Fruit fly (Drosophila melanogaster) whole organism, embryonic: ENCODE data around the gene CG5171.

ENCODE experiments used
- Antp ChIP-seq: fragments of 200-800 bp; sonication (Bioruptor generic); optimal IDR thresholded peaks from 3 replicates; lab custom pipeline; 2016; ENCODE audit warnings: missing biosample characterization, missing genetic modification characterization
- Asciz ChIP-seq: fragments of 200-800 bp; sonication (Bioruptor generic); optimal IDR thresholded peaks from 2 replicates; lab custom pipeline; 2017; ENCODE audit warnings: missing biosample characterization, mild to moderate bottlenecking, missing genetic modification characterization, missing genetic modification reagents
- CG10431 ChIP-seq: fragments of 200-800 bp; sonication (Bioruptor generic); optimal IDR thresholded peaks from 3 replicates; lab custom pipeline; 2018; ENCODE audit warnings: missing biosample characterization, mild to moderate bottlenecking, missing genetic modification characterization
- CG1233 ChIP-seq: fragments of 200-800 bp; sonication (Bioruptor generic); optimal IDR thresholded peaks from 4 replicates; lab custom pipeline; 2018; ENCODE audit warnings: missing biosample characterization, mild to moderate bottlenecking, missing genetic modification characterization
- CG13296 ChIP-seq: fragments of 200-800 bp; sonication (Bioruptor generic); optimal IDR thresholded peaks from 3 replicates; lab custom pipeline; 2018; ENCODE audit warnings: missing biosample characterization, mild to moderate bottlenecking, missing genetic modification characterization
- CG14441 ChIP-seq: fragments of 200-800 bp; sonication (Bioruptor generic); IDR thresholded peaks from 2 replicates; pipeline ENCODE4 v1.3.6; 2022; ENCODE audit warnings: missing biosample characterization, missing genetic modification characterization
- CG15269 ChIP-seq: fragments of 200-800 bp; sonication (Bioruptor generic); optimal IDR thresholded peaks from 2 replicates; lab custom pipeline; 2018; ENCODE audit warnings: missing biosample characterization, mild to moderate bottlenecking, missing genetic modification characterization, moderate library complexity
- CG16813 ChIP-seq: fragments of 200-800 bp; sonication (Bioruptor generic); IDR thresholded peaks from 3 replicates; pipeline ENCODE4 v1.3.6; 2022; ENCODE audit warnings: missing biosample characterization, missing genetic modification characterization; ENCODE audit not compliant: partially characterized antibody
- CG17829 ChIP-seq: fragments of 200-800 bp; optimal IDR thresholded peaks from 2 replicates; lab custom pipeline; 2019; ENCODE audit warnings: missing biosample characterization, mild to moderate bottlenecking, missing genetic modification characterization, moderate library complexity
- CG18764 ChIP-seq: fragments of 200-800 bp; sonication (Bioruptor generic); optimal IDR thresholded peaks from 3 replicates; lab custom pipeline; 2016; ENCODE audit warnings: missing biosample characterization, missing genetic modification characterization
- CG2202 ChIP-seq: fragments of 200-800 bp; sonication (Bioruptor generic); optimal IDR thresholded peaks from 2 replicates; lab custom pipeline; 2018; ENCODE audit warnings: missing biosample characterization, mild to moderate bottlenecking, missing genetic modification characterization
- CG30020 ChIP-seq: fragments of 200-800 bp; optimal IDR thresholded peaks from 2 replicates; lab custom pipeline; 2019; ENCODE audit warnings: missing biosample characterization, mild to moderate bottlenecking, missing genetic modification characterization, moderate library complexity
- CG30431 ChIP-seq: fragments of 200-800 bp; sonication (Bioruptor generic); optimal IDR thresholded peaks from 2 replicates; lab custom pipeline; 2017; ENCODE audit warnings: missing biosample characterization, missing genetic modification characterization
- CG32767 ChIP-seq: fragments of 200-800 bp; sonication (Bioruptor generic); IDR thresholded peaks from 2 replicates; pipeline ENCODE4 v1.3.6; 2022; ENCODE audit warnings: missing biosample characterization, missing genetic modification characterization
- CG3407 ChIP-seq: fragments of 200-800 bp; sonication (Bioruptor generic); optimal IDR thresholded peaks from 2 replicates; lab custom pipeline; 2018; ENCODE audit warnings: missing biosample characterization, mild to moderate bottlenecking, missing genetic modification characterization
- CG4282 ChIP-seq: fragments of 200-800 bp; sonication (Bioruptor generic); optimal IDR thresholded peaks from 2 replicates; lab custom pipeline; 2016; ENCODE audit warnings: missing biosample characterization, missing genetic modification characterization
- CG4328 ChIP-seq: fragments of 200-800 bp; sonication (Bioruptor generic); optimal IDR thresholded peaks from 3 replicates; lab custom pipeline; 2017; ENCODE audit warnings: missing biosample characterization, missing genetic modification reagents, missing genetic modification characterization
- CG5180 ChIP-seq: fragments of 200-800 bp; sonication (Bioruptor generic); optimal IDR thresholded peaks from 3 replicates; lab custom pipeline; 2017; ENCODE audit warnings: missing biosample characterization, missing genetic modification characterization, mild to moderate bottlenecking, moderate library complexity, missing genetic modification reagents
- Dek ChIP-seq: fragments of 200-800 bp; sonication (Bioruptor generic); optimal IDR thresholded peaks from 3 replicates; lab custom pipeline; 2019; ENCODE audit warnings: missing biosample characterization, mild to moderate bottlenecking, missing genetic modification characterization, moderate library complexity
- Dp ChIP-seq: fragments of 200-800 bp; sonication (Bioruptor generic); optimal IDR thresholded peaks from 2 replicates; lab custom pipeline; 2018; ENCODE audit warnings: missing biosample characterization, mild to moderate bottlenecking, missing genetic modification characterization, moderate library complexity
- Dref ChIP-seq: fragments of 200-800 bp; sonication (Bioruptor generic); IDR thresholded peaks from 2 replicates; pipeline ENCODE4 v1.3.6; 2022; ENCODE audit warnings: missing biosample characterization, missing genetic modification characterization
- HLH3B ChIP-seq: fragments of 200-800 bp; sonication (Bioruptor generic); IDR thresholded peaks from 2 replicates; pipeline ENCODE4 v1.3.6; 2022; ENCODE audit warnings: missing biosample characterization, missing genetic modification characterization
- Hr39 ChIP-seq: fragments of >200 bp; optimal IDR thresholded peaks from 2 replicates; lab custom pipeline; 2017
- Lim3 ChIP-seq: fragments of 200-800 bp; sonication (Bioruptor generic); IDR thresholded peaks from 2 replicates; pipeline ENCODE4 v1.3.6; 2022; ENCODE audit warnings: missing biosample characterization, missing genetic modification characterization
- Lpt ChIP-seq: fragments of >200 bp; optimal IDR thresholded peaks from 2 replicates; lab custom pipeline; 2018; ENCODE audit warnings: missing biosample characterization, missing genetic modification characterization
- MBD-R2 ChIP-seq: fragments of 200-800 bp; sonication (Bioruptor generic); IDR thresholded peaks from 2 replicates; pipeline ENCODE4 v1.3.6; 2022; ENCODE audit warnings: missing biosample characterization, missing genetic modification characterization
- Max ChIP-seq: fragments of 200-800 bp; sonication (Bioruptor generic); optimal IDR thresholded peaks from 2 replicates; lab custom pipeline; 2016; ENCODE audit warnings: missing biosample characterization, mild to moderate bottlenecking, missing genetic modification characterization
- Med ChIP-seq: fragments of 200-800 bp; sonication (Bioruptor generic); peaks from one replicate; lab custom pipeline; 2016; ENCODE audit warnings: missing biosample characterization, missing genetic modification characterization, mild to moderate bottlenecking, inconsistent platforms, moderate library complexity
- Rx ChIP-seq: fragments of 200-800 bp; sonication (Bioruptor generic); IDR thresholded peaks from 2 replicates; pipeline ENCODE4 v1.3.6; 2022; ENCODE audit warnings: missing biosample characterization, missing genetic modification characterization
- Sox100B ChIP-seq: fragments of 200-800 bp; sonication (Bioruptor generic); optimal IDR thresholded peaks from 3 replicates; lab custom pipeline; 2018; ENCODE audit warnings: missing biosample characterization, mild to moderate bottlenecking, missing genetic modification characterization
- Taf1 ChIP-seq: fragments of 200-800 bp; sonication (Bioruptor generic); IDR thresholded peaks from 2 replicates; pipeline ENCODE4 v1.3.6; 2022; ENCODE audit warnings: missing biosample characterization, missing genetic modification characterization
- Tbp ChIP-seq: fragments of >200 bp; optimal IDR thresholded peaks from 2 replicates; lab custom pipeline; 2018; ENCODE audit warnings: missing biosample characterization, missing genetic modification characterization
- Xbp1 ChIP-seq: fragments of 200-800 bp; sonication (Bioruptor generic); optimal IDR thresholded peaks from 3 replicates; lab custom pipeline; 2016; ENCODE audit warnings: missing biosample characterization, mild to moderate bottlenecking, missing genetic modification characterization
- chn ChIP-seq: fragments of 200-800 bp; sonication (Bioruptor generic); optimal IDR thresholded peaks from 2 replicates; lab custom pipeline; 2016; ENCODE audit warnings: missing biosample characterization, missing genetic modification characterization
- corto ChIP-seq: fragments of 200-800 bp; sonication (Bioruptor generic); optimal IDR thresholded peaks from 2 replicates; lab custom pipeline; 2016; ENCODE audit warnings: missing biosample characterization, mild to moderate bottlenecking, missing genetic modification characterization, moderate library complexity
- dan ChIP-seq: fragments of 200-800 bp; sonication (Bioruptor generic); IDR thresholded peaks from 2 replicates; pipeline ENCODE4 v1.3.6; 2022; ENCODE audit warnings: missing biosample characterization, missing genetic modification characterization
- hkb ChIP-seq, 2 experiments: fragments of 200-800 bp in 1 of 2; fragments of >200 bp in 1 of 2; sonication (Bioruptor generic) in 1 of 2; IDR thresholded peaks in 1 of 2; optimal IDR thresholded peaks in 1 of 2; 2 replicates each; pipeline versions ENCODE4 v1.3.6 to Lab custom; 2017 to 2022; ENCODE audit warnings: missing biosample characterization in 1 of 2, missing genetic modification characterization in 1 of 2
- p53 ChIP-seq: fragments of 200-800 bp; sonication (Bioruptor generic); optimal IDR thresholded peaks from 2 replicates; lab custom pipeline; 2016; ENCODE audit warnings: missing biosample characterization, missing genetic modification characterization
- pum ChIP-seq: fragments of 200-800 bp; sonication (Bioruptor generic); optimal IDR thresholded peaks from 2 replicates; lab custom pipeline; 2016; ENCODE audit warnings: missing biosample characterization, missing genetic modification characterization
- ranshi ChIP-seq: fragments of 200-800 bp; sonication (Bioruptor generic); IDR thresholded peaks from 2 replicates; pipeline ENCODE4 v1.3.6; 2022; ENCODE audit warnings: missing biosample characterization, missing genetic modification characterization
- sens ChIP-seq: fragments of 200-800 bp; sonication (Bioruptor generic); peaks from one replicate; lab custom pipeline; 2016; ENCODE audit warnings: missing biosample characterization, missing genetic modification characterization
- sens-2 ChIP-seq: fragments of 200-800 bp; sonication (Bioruptor generic); IDR thresholded peaks from 2 replicates; pipeline ENCODE4 v1.3.6; 2022; ENCODE audit warnings: missing biosample characterization, missing genetic modification characterization
- stwl ChIP-seq: fragments of 200-800 bp; sonication (Bioruptor generic); optimal IDR thresholded peaks from 3 replicates; lab custom pipeline; 2018; ENCODE audit warnings: missing biosample characterization, mild to moderate bottlenecking, missing genetic modification characterization, moderate library complexity
- tio ChIP-seq: fragments of 200-800 bp; sonication (Bioruptor generic); optimal IDR thresholded peaks from 2 replicates; lab custom pipeline; 2017; ENCODE audit warnings: missing biosample characterization, missing genetic modification characterization, inconsistent platforms
- tll ChIP-seq, 2 experiments: fragments of 200-800 bp in 1 of 2; fragments of >200 bp in 1 of 2; sonication (Bioruptor generic) in 1 of 2; optimal IDR thresholded peaks; 2 replicates each; lab custom pipeline; 2017 to 2019; ENCODE audit warnings: missing biosample characterization in 2 of 2, missing genetic modification characterization in 2 of 2, mild to moderate bottlenecking in 1 of 2, moderate library complexity in 1 of 2
- tna ChIP-seq: fragments of 200-800 bp; sonication (Bioruptor generic); IDR thresholded peaks from 2 replicates; pipeline ENCODE4 v1.3.6; 2022; ENCODE audit warnings: missing biosample characterization, missing genetic modification characterization; ENCODE audit not compliant: partially characterized antibody
- vnd ChIP-seq: fragments of 200-800 bp; sonication (Bioruptor generic); IDR thresholded peaks from 3 replicates; pipeline ENCODE4 v1.3.6; 2022; ENCODE audit warnings: missing biosample characterization, missing genetic modification characterization; ENCODE audit not compliant: partially characterized antibody
- wek ChIP-seq: fragments of 200-800 bp; sonication (Bioruptor generic); optimal IDR thresholded peaks from 3 replicates; lab custom pipeline; 2018; ENCODE audit warnings: missing biosample characterization, mild to moderate bottlenecking, missing genetic modification characterization, moderate library complexity
- zen ChIP-seq: fragments of 200-800 bp; sonication (Bioruptor generic); optimal IDR thresholded peaks from 3 replicates; lab custom pipeline; 2018; ENCODE audit warnings: missing biosample characterization, mild to moderate bottlenecking, missing genetic modification characterization, moderate library complexity

CG5171 gene

DNA sequence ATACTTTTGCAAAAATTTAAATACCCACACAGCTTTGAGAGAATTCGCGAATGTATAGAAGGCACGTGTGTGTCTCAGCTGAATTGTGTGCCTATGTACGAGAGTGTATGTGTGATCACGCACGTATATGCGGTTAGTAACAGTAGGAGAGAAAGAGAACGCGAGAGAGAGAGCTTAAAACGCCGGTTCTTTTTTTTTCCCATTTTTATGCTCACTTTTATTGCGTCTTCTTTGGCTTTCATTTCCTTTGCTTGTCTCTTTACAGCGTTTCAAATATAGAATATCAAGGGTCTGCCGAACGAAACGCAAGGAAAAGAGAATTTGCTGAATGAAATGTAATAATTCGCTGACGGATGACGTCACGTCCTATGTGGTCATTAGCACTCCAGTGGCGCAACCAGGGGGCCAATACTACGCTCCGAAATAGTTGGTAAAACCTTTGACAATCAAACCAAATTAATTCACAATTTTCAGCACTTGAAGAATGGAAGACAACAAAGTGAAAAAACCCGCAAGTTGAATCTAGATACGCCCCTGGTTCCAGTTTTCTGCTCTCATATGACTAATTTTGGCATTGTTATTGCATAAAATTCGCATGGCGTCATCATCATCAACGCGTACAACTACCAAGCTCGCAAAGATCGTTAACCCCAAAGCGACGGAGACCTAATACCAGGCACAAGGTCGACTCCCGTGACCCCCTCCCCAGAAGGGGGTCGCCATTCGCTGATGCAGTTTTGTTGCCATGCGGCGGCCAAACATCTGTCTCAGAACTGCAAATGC lies 24.0 kb downstream of the CG5171 start (continued):
- TF ChIP-seq Hr39 (lab: Kevin White, UChicago) (no peak), Taf1 (GFP tag; lab: Robert Waterston, UW) (peak; percentile 83), Asciz (no peak), Lim3 (GFP tag; lab: Robert Waterston, UW) (no peak), CG18764 (GFP tag; lab: Kevin White, UChicago) (no peak), chn (GFP tag; lab: Kevin White, UChicago) (no peak), CG4282 (peak; percentile 8), Antp (GFP tag; lab: Kevin White, UChicago) (peak; percentile 71), vnd (GFP tag; lab: Robert Waterston, UW) (no peak), stwl (tag; lab: Kevin White, UChicago) (no peak), corto (peak; percentile 15), CG30431 (GFP tag; lab: Kevin White, UChicago) (no peak), Lpt (GFP tag; lab: Kevin White, UChicago) (no peak), MBD-R2 (peak; percentile 62; the same call in 1 of the 2 replicates), CG2202 (tag; lab: Kevin White, UChicago) (no peak), CG17829 (tag; lab: Kevin White, UChicago) (no peak), tio (GFP tag; lab: Kevin White, UChicago) (no peak), CG5180 (GFP tag; lab: Kevin White, UChicago) (no peak), Dref (GFP tag; lab: Robert Waterston, UW) (0 out of 2 replicates have a peak, but pooled peaks have one; percentile 31), sens-2 (GFP tag; lab: Robert Waterston, UW) (no peak), CG10431 (GFP tag; lab: Kevin White, UChicago) (no peak), p53 (GFP tag; lab: Kevin White, UChicago) (no peak), Sox100B (no peak), Med (peak; percentile 98), CG15269 (tag; lab: Kevin White, UChicago) (peak; percentile 41), pum (GFP tag; lab: Kevin White, UChicago) (no peak), zen (tag; lab: Kevin White, UChicago) (peak; percentile 12), Max (GFP tag; lab: Kevin White, UChicago) (peak; percentile 19), dan (GFP tag; lab: Robert Waterston, UW) (no peak), CG13296 (GFP tag; lab: Kevin White, UChicago) (no peak), CG3407 (GFP tag; lab: Kevin White, UChicago) (no peak), HLH3B (GFP tag; lab: Robert Waterston, UW) (0 out of 2 replicates have a peak, but pooled peaks have one; percentile 7), tna (GFP tag; lab: Robert Waterston, UW) (no peak), Tbp (GFP tag; lab: Kevin White, UChicago) (no peak), ranshi (GFP tag; lab: Robert Waterston, UW) (peak; percentile 55; the same call in 1 of the 2 replicates), Xbp1 (GFP tag; lab: Kevin White, UChicago) (peak; percentile 43), Rx (GFP tag; lab: Robert Waterston, UW) (no peak), sens (peak; percentile 26), tll (GFP tag; optimal IDR thresholded peaks at IDR 0.05; lab: Kevin White, UChicago) (no peak), wek (no peak), CG1233 (GFP tag; lab: Kevin White, UChicago) (peak; percentile 19), CG4328 (no peak), Dp (GFP tag; lab: Kevin White, UChicago) (no peak), CG16813 (GFP tag; lab: Robert Waterston, UW) (no peak), CG14441 (GFP tag; lab: Robert Waterston, UW) (peak; percentile 55), hkb (optimal IDR thresholded peaks at IDR 0.05; lab: Kevin White, UChicago) (no peak), hkb (GFP tag; IDR thresholded peaks at IDR 0.05; lab: Robert Waterston, UW) (peak; percentile 63; the same call in 1 of the 2 replicates), CG32767 (GFP tag; lab: Robert Waterston, UW) (no peak), CG30020 (no peak), Dek (peak; percentile 69)
